Worm (Caenorhabditis elegans) whole organism, L2 larva: ENCODE data around the gene nspg-14.

Source experiments
- alr-1 ChIP-seq: fragments of 150-350 bp; optimal IDR thresholded peaks from 2 replicates; lab custom pipeline; 2014; ENCODE audit warnings: missing biosample characterization, missing genetic modification characterization
- ama-1 ChIP-seq: fragments of 150-350 bp; optimal IDR thresholded peaks from 2 replicates; lab custom pipeline; 2018; ENCODE audit warnings: inconsistent platforms
- blmp-1 ChIP-seq: sonication (generic microtip); optimal IDR thresholded peaks from 2 replicates; lab custom pipeline; 2017; ENCODE audit warnings: missing genetic modification characterization, mild to moderate bottlenecking, missing compliant biosample characterization, antibody characterized with exemption, moderate library complexity; ENCODE audit not compliant: insufficient read depth
- ceh-82 ChIP-seq: fragments of 150-350 bp; optimal IDR thresholded peaks from 2 replicates; lab custom pipeline; 2014; ENCODE audit warnings: missing biosample characterization, missing genetic modification characterization
- egl-27 ChIP-seq: sonication (generic microtip); optimal IDR thresholded peaks from 3 replicates; lab custom pipeline; 2017; ENCODE audit warnings: missing biosample characterization, missing genetic modification reagents, missing genetic modification characterization
- lin-11 ChIP-seq: fragments of 150-350 bp; sonication (generic microtip); optimal IDR thresholded peaks from 2 replicates; lab custom pipeline; 2014; ENCODE audit warnings: missing biosample characterization, missing genetic modification characterization, inconsistent platforms, mixed read lengths
- nhr-11 ChIP-seq: fragments of 150-350 bp; optimal IDR thresholded peaks from 2 replicates; lab custom pipeline; 2014; ENCODE audit warnings: missing biosample characterization, missing genetic modification characterization
- unc-39 ChIP-seq: fragments of 150-350 bp; optimal IDR thresholded peaks from 2 replicates; lab custom pipeline; 2014; ENCODE audit warnings: missing biosample characterization, missing genetic modification characterization

DNA sequence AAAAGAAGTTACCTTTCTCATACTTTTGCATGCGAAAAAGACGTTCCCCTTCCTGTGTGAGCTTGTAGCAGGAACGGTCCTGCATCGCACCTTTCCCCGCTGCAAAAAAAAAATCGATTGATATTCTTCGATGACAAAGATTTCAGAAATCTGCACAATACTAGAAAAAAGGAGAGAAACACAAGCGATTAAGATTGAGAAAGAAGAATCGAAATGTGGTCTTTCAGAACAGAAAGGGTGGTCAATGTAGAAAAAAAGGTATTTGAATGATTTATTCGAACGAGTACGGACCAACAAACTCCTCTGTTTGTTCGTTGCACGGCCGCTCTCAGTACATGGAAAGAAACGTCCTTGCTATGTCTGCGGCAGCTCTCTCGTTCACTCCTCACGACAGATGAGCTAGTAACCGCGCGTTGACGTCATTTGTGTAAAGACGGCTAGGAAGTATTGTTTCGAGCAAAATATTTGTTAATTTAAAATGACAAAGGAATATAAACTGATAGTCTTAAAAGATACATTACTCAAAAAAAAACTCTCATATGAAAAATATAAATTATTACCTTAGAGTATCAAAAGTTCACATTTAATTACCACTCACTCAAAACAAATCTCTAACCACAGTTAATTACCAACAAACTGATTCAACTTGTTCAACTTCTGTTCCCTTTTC lies 45.2 kb downstream of the nspg-14 start, which contains the start of gene ift-81:
- TF ChIP-seq egl-27 (tag; lab: Kevin White, UChicago) (no peak), ceh-82 (tag; lab: Kevin White, UChicago) (no peak), alr-1 (tag; lab: Kevin White, UChicago) (no peak), unc-39 (tag; lab: Kevin White, UChicago) (no peak), nhr-11 (tag; lab: Kevin White, UChicago) (no peak), ama-1 (lab: Kevin White, UChicago) (no peak), lin-11 (tag; lab: Kevin White, UChicago) (peak; percentile 4), blmp-1 (tag; lab: Kevin White, UChicago) (no peak)
